Fruit fly (Drosophila melanogaster) whole organism, embryonic: ENCODE data around the gene Acp29AB.

ENCODE experiments used
- Blimp-1 ChIP-seq: fragments of 200-800 bp; sonication (Bioruptor generic); optimal IDR thresholded peaks from 3 replicates; lab custom pipeline; 2018; ENCODE audit warnings: missing biosample characterization, missing genetic modification characterization, mild to moderate bottlenecking, moderate library complexity, missing genetic modification reagents
- CG10565 ChIP-seq: fragments of 200-800 bp; sonication (Bioruptor generic); optimal IDR thresholded peaks from 3 replicates; lab custom pipeline; 2016; ENCODE audit warnings: missing biosample characterization, mild to moderate bottlenecking, missing genetic modification characterization
- CG10979 ChIP-seq: fragments of 200-800 bp; sonication (Bioruptor generic); optimal IDR thresholded peaks from 2 replicates; lab custom pipeline; 2018; ENCODE audit warnings: missing biosample characterization, mild to moderate bottlenecking, missing genetic modification characterization, moderate library complexity
- CG12744 ChIP-seq: fragments of 200-800 bp; sonication (Bioruptor generic); optimal IDR thresholded peaks from 2 replicates; lab custom pipeline; 2016; ENCODE audit warnings: missing biosample characterization, missing genetic modification characterization
- CG13296 ChIP-seq: fragments of 200-800 bp; sonication (Bioruptor generic); optimal IDR thresholded peaks from 3 replicates; lab custom pipeline; 2018; ENCODE audit warnings: missing biosample characterization, mild to moderate bottlenecking, missing genetic modification characterization
- CG13424 ChIP-seq: fragments of 200-800 bp; sonication (Bioruptor generic); optimal IDR thresholded peaks from 2 replicates; lab custom pipeline; 2019; ENCODE audit warnings: missing biosample characterization, mild to moderate bottlenecking, missing genetic modification characterization, moderate library complexity
- CG14441 ChIP-seq: fragments of 200-800 bp; sonication (Bioruptor generic); IDR thresholded peaks from 2 replicates; pipeline ENCODE4 v1.3.6; 2022; ENCODE audit warnings: missing biosample characterization, missing genetic modification characterization
- CG15696 ChIP-seq: fragments of 200-800 bp; sonication (Bioruptor generic); optimal IDR thresholded peaks from 2 replicates; lab custom pipeline; 2019; ENCODE audit warnings: missing biosample characterization, mild to moderate bottlenecking, missing genetic modification characterization, moderate library complexity
- CG17186 ChIP-seq: fragments of 200-800 bp; sonication (Bioruptor generic); optimal IDR thresholded peaks from 3 replicates; lab custom pipeline; 2017; ENCODE audit warnings: missing biosample characterization, missing genetic modification reagents, missing genetic modification characterization
- CG17359 ChIP-seq: fragments of 200-800 bp; sonication (Bioruptor generic); optimal IDR thresholded peaks from 3 replicates; lab custom pipeline; 2018; ENCODE audit warnings: missing biosample characterization, mild to moderate bottlenecking, missing genetic modification characterization, moderate library complexity
- CG18476 ChIP-seq: fragments of 200-800 bp; sonication (Bioruptor generic); optimal IDR thresholded peaks from 2 replicates; lab custom pipeline; 2016; ENCODE audit warnings: missing biosample characterization, mild to moderate bottlenecking, missing genetic modification characterization
- CG2202 ChIP-seq: fragments of 200-800 bp; sonication (Bioruptor generic); optimal IDR thresholded peaks from 2 replicates; lab custom pipeline; 2018; ENCODE audit warnings: missing biosample characterization, mild to moderate bottlenecking, missing genetic modification characterization
- CG32772 ChIP-seq: fragments of 200-800 bp; sonication (Bioruptor generic); IDR thresholded peaks from 2 replicates; pipeline ENCODE4 v1.3.6; 2022; ENCODE audit warnings: missing biosample characterization, missing genetic modification characterization
- CG3838 ChIP-seq: fragments of 200-800 bp; sonication (Bioruptor generic); optimal IDR thresholded peaks from 3 replicates; lab custom pipeline; 2016; ENCODE audit warnings: missing biosample characterization, missing genetic modification characterization
- CG4282 ChIP-seq: fragments of 200-800 bp; sonication (Bioruptor generic); optimal IDR thresholded peaks from 2 replicates; lab custom pipeline; 2016; ENCODE audit warnings: missing biosample characterization, missing genetic modification characterization
- CG4404 ChIP-seq: fragments of 200-800 bp; sonication (Bioruptor generic); IDR thresholded peaks from 2 replicates; pipeline ENCODE4 v1.3.6; 2022; ENCODE audit warnings: missing biosample characterization, missing genetic modification characterization
- CG4424 ChIP-seq: fragments of 200-800 bp; sonication (Bioruptor generic); optimal IDR thresholded peaks from 3 replicates; lab custom pipeline; 2016; ENCODE audit warnings: missing biosample characterization, missing genetic modification characterization
- CG5180 ChIP-seq: fragments of 200-800 bp; sonication (Bioruptor generic); optimal IDR thresholded peaks from 3 replicates; lab custom pipeline; 2017; ENCODE audit warnings: missing biosample characterization, missing genetic modification characterization, mild to moderate bottlenecking, moderate library complexity, missing genetic modification reagents
- CG6175 ChIP-seq: fragments of 200-800 bp; sonication (Bioruptor generic); IDR thresholded peaks from 3 replicates; pipeline ENCODE4 v1.3.6; 2022; ENCODE audit warnings: missing biosample characterization, missing genetic modification characterization
- CG7271 ChIP-seq: fragments of 200-800 bp; sonication (Bioruptor generic); optimal IDR thresholded peaks from 2 replicates; lab custom pipeline; 2018; ENCODE audit warnings: missing biosample characterization, mild to moderate bottlenecking, missing genetic modification characterization, moderate library complexity
- CG8765 ChIP-seq: fragments of 200-800 bp; sonication (Bioruptor generic); IDR thresholded peaks from 2 replicates; pipeline ENCODE4 v1.3.6; 2022; ENCODE audit warnings: missing biosample characterization, missing genetic modification characterization
- CG9817 ChIP-seq: fragments of 200-800 bp; sonication (Bioruptor generic); optimal IDR thresholded peaks from 2 replicates; lab custom pipeline; 2018; ENCODE audit warnings: missing biosample characterization, mild to moderate bottlenecking, missing genetic modification characterization, moderate library complexity
- Dad ChIP-seq: fragments of 200-800 bp; sonication (Bioruptor generic); optimal IDR thresholded peaks from 3 replicates; lab custom pipeline; 2016; ENCODE audit warnings: missing biosample characterization, missing genetic modification characterization
- E2f1 ChIP-seq: fragments of 200-800 bp; sonication (Bioruptor generic); IDR thresholded peaks from 2 replicates; pipeline ENCODE4 v1.3.6; 2022; ENCODE audit warnings: missing biosample characterization, missing genetic modification characterization
- HLH54F ChIP-seq: fragments of 200-800 bp; sonication (Bioruptor generic); optimal IDR thresholded peaks from 3 replicates; lab custom pipeline; 2016; ENCODE audit warnings: missing biosample characterization, missing genetic modification characterization
- Hr39 ChIP-seq: fragments of >200 bp; optimal IDR thresholded peaks from 2 replicates; lab custom pipeline; 2017
- Hsf ChIP-seq: fragments of 200-800 bp; sonication (Bioruptor generic); optimal IDR thresholded peaks from 3 replicates; lab custom pipeline; 2016; ENCODE audit warnings: missing biosample characterization, missing genetic modification characterization
- Myb ChIP-seq: fragments of 200-800 bp; sonication (Bioruptor generic); optimal IDR thresholded peaks from 2 replicates; lab custom pipeline; 2016; ENCODE audit warnings: missing biosample characterization, missing genetic modification characterization
- Nf-YC ChIP-seq: fragments of 200-800 bp; optimal IDR thresholded peaks from 3 replicates; lab custom pipeline; 2019; ENCODE audit warnings: missing biosample characterization, mild to moderate bottlenecking, missing genetic modification characterization, moderate library complexity
- Spps ChIP-seq: fragments of 200-800 bp; sonication (Bioruptor generic); optimal IDR thresholded peaks from 2 replicates; lab custom pipeline; 2018; ENCODE audit warnings: missing biosample characterization, mild to moderate bottlenecking, missing genetic modification characterization
- abd-A ChIP-seq: fragments of 200-800 bp; sonication (Bioruptor generic); optimal IDR thresholded peaks from 3 replicates; lab custom pipeline; 2019; ENCODE audit warnings: missing biosample characterization, mild to moderate bottlenecking, missing genetic modification characterization, moderate library complexity
- aop ChIP-seq: fragments of 200-800 bp; sonication (Bioruptor generic); IDR thresholded peaks from 2 replicates; pipeline ENCODE4 v1.3.6; 2022; ENCODE audit warnings: missing biosample characterization, missing genetic modification characterization
- bab2 ChIP-seq: fragments of 200-800 bp; sonication (Bioruptor generic); optimal IDR thresholded peaks from 2 replicates; lab custom pipeline; 2016; ENCODE audit warnings: missing biosample characterization, missing genetic modification characterization
- bbx ChIP-seq: fragments of 200-800 bp; sonication (Bioruptor generic); IDR thresholded peaks from 2 replicates; pipeline ENCODE4 v1.3.6; 2022; ENCODE audit warnings: missing biosample characterization, missing genetic modification characterization; ENCODE audit not compliant: partially characterized antibody
- cg ChIP-seq: fragments of 200-800 bp; sonication (Bioruptor generic); optimal IDR thresholded peaks from 3 replicates; lab custom pipeline; 2019; ENCODE audit warnings: missing biosample characterization, mild to moderate bottlenecking, missing genetic modification characterization, moderate library complexity
- corto ChIP-seq: fragments of 200-800 bp; sonication (Bioruptor generic); optimal IDR thresholded peaks from 2 replicates; lab custom pipeline; 2016; ENCODE audit warnings: missing biosample characterization, mild to moderate bottlenecking, missing genetic modification characterization, moderate library complexity
- crc ChIP-seq: fragments of 200-800 bp; sonication (Bioruptor generic); optimal IDR thresholded peaks from 2 replicates; lab custom pipeline; 2016; ENCODE audit warnings: missing biosample characterization, missing genetic modification characterization
- dati ChIP-seq: fragments of 200-800 bp; sonication (Bioruptor generic); IDR thresholded peaks from 2 replicates; pipeline ENCODE4 v1.3.6; 2022; ENCODE audit warnings: missing biosample characterization, missing genetic modification characterization
- en ChIP-seq: fragments of 200-800 bp; sonication (Bioruptor generic); optimal IDR thresholded peaks from 2 replicates; lab custom pipeline; 2016; ENCODE audit warnings: missing biosample characterization, missing genetic modification characterization
- eve ChIP-seq, 2 experiments: fragments of >200 bp; optimal IDR thresholded peaks; 2 replicates each; lab custom pipeline; 2017; ENCODE audit warnings: missing biosample characterization in 2 of 2, missing genetic modification characterization in 2 of 2
- exex ChIP-seq: fragments of 200-800 bp; sonication (Bioruptor generic); optimal IDR thresholded peaks from 4 replicates; lab custom pipeline; 2018; ENCODE audit warnings: missing biosample characterization, mild to moderate bottlenecking, missing genetic modification characterization, moderate library complexity
- gcm2 ChIP-seq: fragments of 200-800 bp; sonication (Bioruptor generic); optimal IDR thresholded peaks from 2 replicates; lab custom pipeline; 2016; ENCODE audit warnings: missing biosample characterization, missing genetic modification characterization
- lab ChIP-seq: fragments of 200-800 bp; sonication (Bioruptor generic); optimal IDR thresholded peaks from 3 replicates; lab custom pipeline; 2017; ENCODE audit warnings: missing biosample characterization, missing genetic modification characterization, mild to moderate bottlenecking, moderate library complexity, missing genetic modification reagents
- lmd ChIP-seq: fragments of 200-800 bp; sonication (Bioruptor generic); IDR thresholded peaks from 2 replicates; pipeline ENCODE4 v1.3.6; 2022; ENCODE audit warnings: missing biosample characterization, missing genetic modification characterization
- mam ChIP-seq: fragments of 200-800 bp; sonication (Bioruptor generic); optimal IDR thresholded peaks from 3 replicates; lab custom pipeline; 2016; ENCODE audit warnings: missing biosample characterization, missing genetic modification characterization
- odd ChIP-seq: fragments of 200-800 bp; sonication (Bioruptor generic); optimal IDR thresholded peaks from 2 replicates; lab custom pipeline; 2017; ENCODE audit warnings: missing biosample characterization, mild to moderate bottlenecking, missing genetic modification characterization
- pfk ChIP-seq: fragments of 200-800 bp; sonication (Bioruptor generic); optimal IDR thresholded peaks from 2 replicates; lab custom pipeline; 2018; ENCODE audit warnings: missing biosample characterization, mild to moderate bottlenecking, missing genetic modification characterization, moderate library complexity
- salm ChIP-seq: fragments of 200-800 bp; sonication (Bioruptor generic); optimal IDR thresholded peaks from 2 replicates; lab custom pipeline; 2018; ENCODE audit warnings: missing biosample characterization, mild to moderate bottlenecking, missing genetic modification characterization
- sna ChIP-seq: fragments of 200-800 bp; sonication (Bioruptor generic); IDR thresholded peaks from 2 replicates; pipeline ENCODE4 v1.3.6; 2022; ENCODE audit warnings: missing biosample characterization, missing genetic modification characterization; ENCODE audit not compliant: partially characterized antibody
- sug ChIP-seq: fragments of 200-800 bp; optimal IDR thresholded peaks from 2 replicates; lab custom pipeline; 2019; ENCODE audit warnings: missing biosample characterization, mild to moderate bottlenecking, missing genetic modification characterization, moderate library complexity

Gene Acp29AB

dm6 chr2L:8362273-8362954, 30.6 kb downstream of the Acp29AB start, which contains the start of gene CG7627 (continued):
- TF ChIP-seq sug (tag; lab: Kevin White, UChicago) (peak; percentile 55), CG17186 (GFP tag; lab: Kevin White, UChicago) (no peak), cg (no peak), corto (GFP tag; lab: Kevin White, UChicago) (no peak), CG5180 (GFP tag; lab: Kevin White, UChicago) (peak; percentile 58), CG13296 (GFP tag; lab: Kevin White, UChicago) (peak; percentile 67), E2f1 (GFP tag; lab: Robert Waterston, UW) (peak; percentile 63), Spps (no peak), salm (tag; lab: Kevin White, UChicago) (no peak), CG15696 (tag; lab: Kevin White, UChicago) (peak; percentile 65), CG4404 (GFP tag; lab: Robert Waterston, UW) (peak; percentile 78), en (GFP tag; lab: Kevin White, UChicago) (no peak), CG32772 (GFP tag; lab: Robert Waterston, UW) (peak; percentile 56), Blimp-1 (GFP tag; lab: Kevin White, UChicago) (peak; percentile 66), pfk (GFP tag; lab: Kevin White, UChicago) (no peak), bab2 (GFP tag; lab: Kevin White, UChicago) (peak; percentile 74), mam (GFP tag; lab: Kevin White, UChicago) (peak; percentile 84), Nf-YC (tag; lab: Kevin White, UChicago) (peak; percentile 55), CG8765 (GFP tag; lab: Robert Waterston, UW) (no peak), crc (peak; percentile 68), CG13424 (peak; percentile 78), exex (tag; lab: Kevin White, UChicago) (peak; percentile 77), lmd (GFP tag; lab: Robert Waterston, UW) (peak; percentile 85), CG4282 (GFP tag; lab: Kevin White, UChicago) (no peak), lab (GFP tag; lab: Kevin White, UChicago) (peak; percentile 88), odd (GFP tag; lab: Kevin White, UChicago) (peak; percentile 51), CG2202 (no peak), CG3838 (no peak), CG10565 (no peak), CG4424 (GFP tag; lab: Kevin White, UChicago) (peak; percentile 82), Myb (peak; percentile 65), Dad (peak; percentile 61), HLH54F (peak; percentile 72), sna (no peak), aop (no peak), Hsf (GFP tag; lab: Kevin White, UChicago) (peak; percentile 74), abd-A (tag; lab: Kevin White, UChicago) (peak; percentile 2), CG17359 (peak; percentile 81), CG10979 (peak; percentile 78), CG12744 (peak; percentile 6), CG6175 (GFP tag; lab: Robert Waterston, UW) (peak; percentile 74; the same call in 2 of the 3 replicates), CG18476 (GFP tag; lab: Kevin White, UChicago) (peak; percentile 64), Hr39 (lab: Kevin White, UChicago) (no peak), bbx (GFP tag; lab: Robert Waterston, UW) (peak; percentile 48; the same call in 1 of the 2 replicates), gcm2 (GFP tag; lab: Kevin White, UChicago) (peak; percentile 57), eve (GFP tag; optimal IDR thresholded peaks at IDR 0.05; lab: Kevin White, UChicago) (peak in 1 of 2 experiments; percentile 82), CG7271 (no peak), dati (GFP tag; lab: Robert Waterston, UW) (peak; percentile 61; the same call in 1 of the 2 replicates), CG14441 (GFP tag; lab: Robert Waterston, UW) (peak; percentile 80), CG9817 (tag; lab: Kevin White, UChicago) (peak; percentile 74)
